Fruit fly (Drosophila melanogaster) whole organism, embryonic: ENCODE data around the gene CAH9.

Experiments used
- Antp ChIP-seq: fragments of 200-800 bp; sonication (Bioruptor generic); optimal IDR thresholded peaks from 3 replicates; lab custom pipeline; 2016; ENCODE audit warnings: missing biosample characterization, missing genetic modification characterization
- B-H1 ChIP-seq: fragments of 200-800 bp; sonication (Bioruptor generic); IDR thresholded peaks from 3 replicates; pipeline ENCODE4 v1.3.6; 2022; ENCODE audit warnings: missing biosample characterization, missing genetic modification characterization
- CG10267 ChIP-seq: fragments of 200-800 bp; sonication (Bioruptor generic); optimal IDR thresholded peaks from 2 replicates; lab custom pipeline; 2018; ENCODE audit warnings: missing biosample characterization, mild to moderate bottlenecking, missing genetic modification characterization, moderate library complexity
- CG10543 ChIP-seq: fragments of 200-800 bp; sonication (Bioruptor generic); optimal IDR thresholded peaks from 3 replicates; lab custom pipeline; 2017; ENCODE audit warnings: missing biosample characterization, mild to moderate bottlenecking, missing genetic modification characterization, moderate library complexity
- CG17385 ChIP-seq: fragments of 200-800 bp; sonication (Bioruptor generic); optimal IDR thresholded peaks from 3 replicates; lab custom pipeline; 2018; ENCODE audit warnings: missing biosample characterization, mild to moderate bottlenecking, missing genetic modification characterization
- CG17568 ChIP-seq: fragments of 200-800 bp; sonication (Bioruptor generic); optimal IDR thresholded peaks from 2 replicates; lab custom pipeline; 2018; ENCODE audit warnings: missing biosample characterization, mild to moderate bottlenecking, missing genetic modification characterization, moderate library complexity
- CG18262 ChIP-seq: fragments of 200-800 bp; optimal IDR thresholded peaks from 3 replicates; lab custom pipeline; 2019; ENCODE audit warnings: missing biosample characterization, mild to moderate bottlenecking, missing genetic modification characterization, moderate library complexity
- CG18599 ChIP-seq: fragments of 200-800 bp; sonication (Bioruptor generic); optimal IDR thresholded peaks from 3 replicates; lab custom pipeline; 2017; ENCODE audit warnings: missing biosample characterization, missing genetic modification characterization, mild to moderate bottlenecking, moderate library complexity, missing genetic modification reagents
- CG2116 ChIP-seq: fragments of 200-800 bp; sonication (Bioruptor generic); optimal IDR thresholded peaks from 3 replicates; lab custom pipeline; 2018; ENCODE audit warnings: missing biosample characterization, mild to moderate bottlenecking, missing genetic modification characterization
- CG3065 ChIP-seq: fragments of 200-800 bp; sonication (Bioruptor generic); optimal IDR thresholded peaks from 2 replicates; lab custom pipeline; 2016; ENCODE audit warnings: missing biosample characterization, missing genetic modification characterization
- CG32532 ChIP-seq: fragments of 200-800 bp; sonication (Bioruptor generic); IDR thresholded peaks from 2 replicates; pipeline ENCODE4 v1.3.6; 2022; ENCODE audit warnings: missing biosample characterization, missing genetic modification characterization
- CG32767 ChIP-seq: fragments of 200-800 bp; sonication (Bioruptor generic); IDR thresholded peaks from 2 replicates; pipeline ENCODE4 v1.3.6; 2022; ENCODE audit warnings: missing biosample characterization, missing genetic modification characterization
- CG4404 ChIP-seq: fragments of 200-800 bp; sonication (Bioruptor generic); IDR thresholded peaks from 2 replicates; pipeline ENCODE4 v1.3.6; 2022; ENCODE audit warnings: missing biosample characterization, missing genetic modification characterization
- CG4854 ChIP-seq: fragments of 200-800 bp; sonication (Bioruptor generic); optimal IDR thresholded peaks from 2 replicates; lab custom pipeline; 2016; ENCODE audit warnings: missing biosample characterization, missing genetic modification characterization, inconsistent platforms
- CG6689 ChIP-seq: fragments of 200-800 bp; sonication (Bioruptor generic); IDR thresholded peaks from 2 replicates; pipeline ENCODE4 v1.3.6; 2022; ENCODE audit warnings: missing biosample characterization, missing genetic modification characterization
- CG7271 ChIP-seq: fragments of 200-800 bp; sonication (Bioruptor generic); optimal IDR thresholded peaks from 2 replicates; lab custom pipeline; 2018; ENCODE audit warnings: missing biosample characterization, mild to moderate bottlenecking, missing genetic modification characterization, moderate library complexity
- D ChIP-seq, 2 experiments: fragments of 200-800 bp in 1 of 2; fragments of >200 bp in 1 of 2; sonication (Bioruptor generic) in 1 of 2; optimal IDR thresholded peaks; 2 replicates in 1 of 2; 3 replicates in 1 of 2; lab custom pipeline; 2017; ENCODE audit warnings: mild to moderate bottlenecking in 1 of 2, missing biosample characterization in 1 of 2, missing genetic modification characterization in 1 of 2, missing genetic modification reagents in 1 of 2
- Fer3 ChIP-seq: fragments of 200-800 bp; sonication (Bioruptor generic); optimal IDR thresholded peaks from 2 replicates; lab custom pipeline; 2018; ENCODE audit warnings: missing biosample characterization, mild to moderate bottlenecking, missing genetic modification characterization, moderate library complexity
- GATAe ChIP-seq: fragments of 200-800 bp; sonication (Bioruptor generic); conservative IDR thresholded peaks from 2 replicates; pipeline ENCODE4 v1.3.6; 2022; ENCODE audit warnings: missing biosample characterization, missing genetic modification characterization
- Hr3 ChIP-seq: fragments of 200-800 bp; sonication (Bioruptor generic); optimal IDR thresholded peaks from 3 replicates; lab custom pipeline; 2016; ENCODE audit warnings: missing biosample characterization, missing genetic modification characterization
- Mrtf ChIP-seq: fragments of 200-800 bp; sonication (Bioruptor generic); IDR thresholded peaks from 3 replicates; pipeline ENCODE4 v1.3.6; 2022; ENCODE audit warnings: missing biosample characterization, missing genetic modification characterization
- ap ChIP-seq: fragments of 200-800 bp; sonication (Bioruptor generic); IDR thresholded peaks from 2 replicates; pipeline ENCODE4 v1.3.6; 2022; ENCODE audit warnings: missing biosample characterization, missing genetic modification characterization
- bab2 ChIP-seq: fragments of 200-800 bp; sonication (Bioruptor generic); optimal IDR thresholded peaks from 2 replicates; lab custom pipeline; 2016; ENCODE audit warnings: missing biosample characterization, missing genetic modification characterization
- cad ChIP-seq: fragments of >200 bp; optimal IDR thresholded peaks from 2 replicates; lab custom pipeline; 2017; ENCODE audit warnings: missing biosample characterization, missing genetic modification characterization
- cas ChIP-seq: fragments of 200-800 bp; sonication (Bioruptor generic); IDR thresholded peaks from 2 replicates; pipeline ENCODE4 v1.3.6; 2022; ENCODE audit warnings: missing biosample characterization, missing genetic modification characterization
- dysf ChIP-seq: fragments of 200-800 bp; sonication (Bioruptor generic); IDR thresholded peaks from 3 replicates; pipeline ENCODE4 v1.3.6; 2022; ENCODE audit warnings: missing biosample characterization, missing genetic modification characterization
- ftz-f1 ChIP-seq: fragments of 200-800 bp; sonication (Bioruptor generic); optimal IDR thresholded peaks from 2 replicates; lab custom pipeline; 2016; ENCODE audit warnings: missing biosample characterization, missing genetic modification characterization
- gcm2 ChIP-seq: fragments of 200-800 bp; sonication (Bioruptor generic); optimal IDR thresholded peaks from 2 replicates; lab custom pipeline; 2016; ENCODE audit warnings: missing biosample characterization, missing genetic modification characterization
- gsb-n ChIP-seq: fragments of 200-800 bp; sonication (Bioruptor generic); optimal IDR thresholded peaks from 3 replicates; lab custom pipeline; 2018; ENCODE audit warnings: missing biosample characterization, mild to moderate bottlenecking, missing genetic modification characterization
- gt ChIP-seq: fragments of 200-800 bp; sonication (Bioruptor generic); IDR thresholded peaks from 2 replicates; pipeline ENCODE4 v1.3.6; 2022; ENCODE audit warnings: missing biosample characterization, missing genetic modification characterization
- hth ChIP-seq: fragments of >200 bp; optimal IDR thresholded peaks from 2 replicates; lab custom pipeline; 2017; ENCODE audit warnings: inconsistent platforms
- kay ChIP-seq: fragments of 200-800 bp; sonication (Bioruptor generic); optimal IDR thresholded peaks from 2 replicates; lab custom pipeline; 2016; ENCODE audit warnings: missing biosample characterization, missing genetic modification characterization
- lbe ChIP-seq: fragments of 200-800 bp; sonication (Bioruptor generic); optimal IDR thresholded peaks from 2 replicates; lab custom pipeline; 2016; ENCODE audit warnings: missing biosample characterization, mild to moderate bottlenecking, missing genetic modification characterization
- ranshi ChIP-seq: fragments of 200-800 bp; sonication (Bioruptor generic); IDR thresholded peaks from 2 replicates; pipeline ENCODE4 v1.3.6; 2022; ENCODE audit warnings: missing biosample characterization, missing genetic modification characterization
- sna ChIP-seq: fragments of 200-800 bp; sonication (Bioruptor generic); IDR thresholded peaks from 2 replicates; pipeline ENCODE4 v1.3.6; 2022; ENCODE audit warnings: missing biosample characterization, missing genetic modification characterization; ENCODE audit not compliant: partially characterized antibody
- toy ChIP-seq: fragments of 200-800 bp; sonication (Bioruptor generic); IDR thresholded peaks from 2 replicates; pipeline ENCODE4 v1.3.6; 2022; ENCODE audit warnings: missing biosample characterization, missing genetic modification characterization
- unc-4 ChIP-seq: fragments of 200-800 bp; sonication (Bioruptor generic); IDR thresholded peaks from 2 replicates; pipeline ENCODE4 v1.3.6; 2022; ENCODE audit warnings: missing biosample characterization, missing genetic modification characterization; ENCODE audit not compliant: partially characterized antibody
- unpg ChIP-seq: fragments of 200-800 bp; sonication (Bioruptor generic); optimal IDR thresholded peaks from 3 replicates; lab custom pipeline; 2018; ENCODE audit warnings: missing biosample characterization, mild to moderate bottlenecking, missing genetic modification characterization, moderate library complexity
- vvl ChIP-seq: fragments of 200-800 bp; sonication (Bioruptor generic); IDR thresholded peaks from 2 replicates; pipeline ENCODE4 v1.3.6; 2022; ENCODE audit warnings: missing biosample characterization, missing genetic modification characterization
- wdn ChIP-seq: fragments of 200-800 bp; sonication (Bioruptor generic); IDR thresholded peaks from 2 replicates; pipeline ENCODE4 v1.3.6; 2022; ENCODE audit warnings: missing biosample characterization, missing genetic modification characterization
- wek ChIP-seq: fragments of 200-800 bp; sonication (Bioruptor generic); optimal IDR thresholded peaks from 3 replicates; lab custom pipeline; 2018; ENCODE audit warnings: missing biosample characterization, mild to moderate bottlenecking, missing genetic modification characterization, moderate library complexity

Gene CAH9

dm6 chr3R:27129580-27130385, 23.8 kb upstream of the CAH9 start (continued):
- no peak for TF ChIP-seq CG32767
- 0 out of 3 replicates have a peak, but pooled peaks have one; percentile 9 for TF ChIP-seq Mrtf (GFP tag; lab: Robert Waterston, UW)
- TF ChIP-seq wek (GFP tag; lab: Kevin White, UChicago), result no peak
- peak; percentile 17; the same call in 1 of the 3 replicates for TF ChIP-seq B-H1 (GFP tag; lab: Robert Waterston, UW)
- no peak for TF ChIP-seq ftz-f1 (GFP tag; lab: Kevin White, UChicago)
- no peak for TF ChIP-seq ap (GFP tag; lab: Robert Waterston, UW)
- no peak for TF ChIP-seq CG10267 (tag; lab: Kevin White, UChicago)
- no peak for TF ChIP-seq cad (GFP tag; lab: Kevin White, UChicago)
- no peak for TF ChIP-seq gcm2
- TF ChIP-seq wdn (GFP tag; lab: Robert Waterston, UW), result 0 out of 2 replicates have a peak, but pooled peaks have one; percentile 34
- no peak for TF ChIP-seq Hr3 (GFP tag; lab: Kevin White, UChicago)
- no peak for TF ChIP-seq hth (lab: Kevin White, UChicago)
- TF ChIP-seq unpg (GFP tag; lab: Kevin White, UChicago), result no peak
- no peak for TF ChIP-seq sna
- TF ChIP-seq CG32532, result peak; percentile 64; the same call in 1 of the 2 replicates
- TF ChIP-seq CG10543 (GFP tag; lab: Kevin White, UChicago), result peak; percentile 54
- no peak for TF ChIP-seq GATAe (GFP tag; lab: Robert Waterston, UW)
- TF ChIP-seq CG4404, result no peak
- TF ChIP-seq CG17568 (GFP tag; lab: Kevin White, UChicago), result no peak
- TF ChIP-seq CG4854 (GFP tag; lab: Kevin White, UChicago), result no peak
- no peak for TF ChIP-seq CG7271 (tag; lab: Kevin White, UChicago)
- no peak for TF ChIP-seq gsb-n (tag; lab: Kevin White, UChicago)
- no peak for TF ChIP-seq cas (GFP tag; lab: Robert Waterston, UW)
- TF ChIP-seq bab2 (GFP tag; lab: Kevin White, UChicago), result peak; percentile 8
- TF ChIP-seq Fer3 (tag; lab: Kevin White, UChicago), result peak; percentile 19
- TF ChIP-seq gt (GFP tag; lab: Robert Waterston, UW), result no peak
- peak; percentile 45 for TF ChIP-seq lbe (GFP tag; lab: Kevin White, UChicago)
- TF ChIP-seq CG18262 (tag; lab: Kevin White, UChicago), result no peak
- TF ChIP-seq D (optimal IDR thresholded peaks at IDR 0.05; lab: Kevin White, UChicago), result no peak
- no peak for TF ChIP-seq D (GFP tag; optimal IDR thresholded peaks at IDR 0.05; lab: Kevin White, UChicago)
- peak; percentile 4 for TF ChIP-seq kay (GFP tag; lab: Kevin White, UChicago)
- no peak for TF ChIP-seq CG17385 (GFP tag; lab: Kevin White, UChicago)
- TF ChIP-seq ranshi (GFP tag; lab: Robert Waterston, UW), result 0 out of 2 replicates have a peak, but pooled peaks have one; percentile 3
- TF ChIP-seq CG6689 (GFP tag; lab: Robert Waterston, UW), result 0 out of 2 replicates have a peak, but pooled peaks have one; percentile 8
- no peak for TF ChIP-seq unc-4
- TF ChIP-seq CG3065, result no peak
- peak; percentile 33; the same call in 1 of the 2 replicates for TF ChIP-seq vvl (GFP tag; lab: Robert Waterston, UW)
- TF ChIP-seq dysf (GFP tag; lab: Robert Waterston, UW), result peak; percentile 66; the same call in 2 of the 3 replicates
- TF ChIP-seq Antp, result no peak
- no peak for TF ChIP-seq CG2116 (GFP tag; lab: Kevin White, UChicago)
- TF ChIP-seq CG18599, result peak; percentile 29
- no peak for TF ChIP-seq toy
